Fruit fly (Drosophila melanogaster) whole organism: ENCODE results near the gene Eip75B.

Source experiments
- Dll ChIP-seq: fragments of >200 bp; optimal IDR thresholded peaks from 2 replicates; lab custom pipeline; 2017
- pan ChIP-seq: fragments of >200 bp; optimal IDR thresholded peaks from 2 replicates; lab custom pipeline; 2017
- psq ChIP-seq: fragments of >200 bp; optimal IDR thresholded peaks from 2 replicates; lab custom pipeline; 2017
- usp ChIP-seq: fragments of >200 bp; optimal IDR thresholded peaks from 2 replicates; lab custom pipeline; 2017; ENCODE audit warnings: missing biosample characterization, missing genetic modification characterization, mixed read lengths

- TF ChIP-seq psq (lab: Kevin White, UChicago) (no peak), Dll (lab: Kevin White, UChicago) (no peak), usp (GFP tag; lab: Kevin White, UChicago) (no peak), pan (lab: Kevin White, UChicago) (no peak)
These were observed 19.5 kb upstream of the Eip75B start for dm6 chr3L:18083994-18084393.
